Fruit fly (Drosophila melanogaster) whole organism, prepupa: ENCODE measurements around the gene CG43338.
A peak's percentile ranks its signal among the peaks of the same experiment; 100 is the strongest.

Experiments used
- CG11902 ChIP-seq: fragments of 200-800 bp; sonication (Bioruptor generic); optimal IDR thresholded peaks from 3 replicates; lab custom pipeline; 2016; ENCODE audit warnings: missing biosample characterization, missing genetic modification characterization
- CG16779 ChIP-seq: fragments of 200-800 bp; sonication (Bioruptor generic); optimal IDR thresholded peaks from 3 replicates; lab custom pipeline; 2017; ENCODE audit warnings: missing biosample characterization, mild to moderate bottlenecking, missing genetic modification characterization
- CG31627 ChIP-seq: fragments of 200-800 bp; sonication (Bioruptor generic); optimal IDR thresholded peaks from 3 replicates; lab custom pipeline; 2016; ENCODE audit warnings: missing biosample characterization, missing genetic modification characterization
- CG6163 ChIP-seq: fragments of 200-800 bp; sonication (Bioruptor generic); IDR thresholded peaks from 3 replicates; pipeline ENCODE4 v1.3.6; 2022; ENCODE audit warnings: missing biosample characterization, missing genetic modification characterization
- CG6854 ChIP-seq: fragments of 200-800 bp; sonication (Bioruptor generic); optimal IDR thresholded peaks from 2 replicates; lab custom pipeline; 2017; ENCODE audit warnings: missing biosample characterization, mild to moderate bottlenecking, missing genetic modification characterization
- OdsH ChIP-seq: fragments of 200-800 bp; sonication (Bioruptor generic); optimal IDR thresholded peaks from 3 replicates; lab custom pipeline; 2016; ENCODE audit warnings: missing biosample characterization, missing genetic modification characterization
- achi ChIP-seq: fragments of 200-800 bp; sonication (Bioruptor generic); optimal IDR thresholded peaks from 3 replicates; lab custom pipeline; 2016; ENCODE audit warnings: missing biosample characterization, missing genetic modification characterization
- eg ChIP-seq: fragments of 200-800 bp; sonication (Bioruptor generic); IDR thresholded peaks from 3 replicates; pipeline ENCODE4 v1.3.6; 2022; ENCODE audit warnings: missing biosample characterization, missing genetic modification characterization
- lz ChIP-seq: fragments of 200-800 bp; sonication (Bioruptor generic); optimal IDR thresholded peaks from 3 replicates; lab custom pipeline; 2016; ENCODE audit warnings: missing biosample characterization, missing genetic modification characterization
- net ChIP-seq: fragments of 200-800 bp; sonication (Bioruptor generic); optimal IDR thresholded peaks from 3 replicates; lab custom pipeline; 2016; ENCODE audit warnings: missing biosample characterization, missing genetic modification characterization
- salr ChIP-seq, 2 experiments: fragments of 200-800 bp; sonication (Bioruptor generic); optimal IDR thresholded peaks; 3 replicates each; lab custom pipeline; 2016 to 2018; ENCODE audit warnings: missing biosample characterization in 2 of 2, missing genetic modification characterization in 2 of 2, mild to moderate bottlenecking in 1 of 2
- spab ChIP-seq: fragments of 200-800 bp; sonication (Bioruptor generic); optimal IDR thresholded peaks from 2 replicates; lab custom pipeline; 2017; ENCODE audit warnings: missing biosample characterization, mild to moderate bottlenecking, missing genetic modification characterization, missing genetic modification reagents
- svp ChIP-seq: fragments of 200-800 bp; sonication (Bioruptor generic); peaks from one replicate; lab custom pipeline; 2016; ENCODE audit warnings: missing biosample characterization, missing genetic modification characterization

dm6 chr2L:18695404-18695804 lies 24.4 kb upstream of the CG43338 start, which contains the start of the genes CG10383 and CG10338:
- TF ChIP-seq OdsH (GFP tag; lab: Kevin White, UChicago) = peak; percentile 89
- TF ChIP-seq achi = peak; percentile 89
- peak; percentile 95 for TF ChIP-seq CG6163 (GFP tag; lab: Robert Waterston, UW)
- TF ChIP-seq CG16779 (tag; lab: Kevin White, UChicago) = peak; percentile 47
- peak; percentile 49 for TF ChIP-seq CG6854 (GFP tag; lab: Kevin White, UChicago)
- peak; percentile 87 for TF ChIP-seq CG11902 (GFP tag; lab: Kevin White, UChicago)
- TF ChIP-seq eg (GFP tag; lab: Robert Waterston, UW) = peak; percentile 94
- peak; percentile 93 for TF ChIP-seq CG31627 (GFP tag; lab: Kevin White, UChicago)
- peak; percentile 93 for TF ChIP-seq svp (GFP tag; lab: Kevin White, UChicago)
- TF ChIP-seq salr (GFP tag; optimal IDR thresholded peaks at IDR 0.05; lab: Kevin White, UChicago) = peak; percentile 57 to 64
- peak; percentile 83 for TF ChIP-seq net (GFP tag; lab: Kevin White, UChicago)
- peak; percentile 41 for TF ChIP-seq spab (GFP tag; lab: Kevin White, UChicago)
- TF ChIP-seq lz (GFP tag; lab: Kevin White, UChicago) = peak; percentile 89
